Worm (Caenorhabditis elegans) whole organism, L4/young adult: ENCODE data around the gene gck-2.
A peak's percentile ranks its signal among the peaks of the same experiment; 100 is the strongest.

Experiments used
- W03F9.2 ChIP-seq: fragments of 150-350 bp; optimal IDR thresholded peaks from 2 replicates; lab custom pipeline; 2014; ENCODE audit warnings: missing biosample characterization, missing genetic modification characterization
- dao-5 ChIP-seq: sonication (generic microtip); optimal IDR thresholded peaks from 2 replicates; lab custom pipeline; 2016; ENCODE audit warnings: missing genotype, missing genetic modification characterization, moderate library complexity, missing compliant biosample characterization
- him-1 ChIP-seq: sonication (generic microtip); optimal IDR thresholded peaks from 2 replicates; lab custom pipeline; 2016; ENCODE audit warnings: missing genotype, missing genetic modification reagents, missing genetic modification characterization, missing compliant biosample characterization

The gck-2 gene

ce11 chrV:6810091-6810490 lies 17.6 kb upstream of the gck-2 start:
- TF ChIP-seq W03F9.2 (tag; lab: Kevin White, UChicago) (no peak), him-1 (tag; lab: Kevin White, UChicago) (no peak), dao-5 (tag; lab: Kevin White, UChicago) (no peak)

ce11 chrV:6808962-6809361 lies 16.5 kb upstream of the gck-2 start, which contains the start of gene dmsr-16:
Gene dmsr-16 (minus strand): TSS chrV:6809062.
- TF ChIP-seq W03F9.2 (tag; lab: Kevin White, UChicago) (no peak), dao-5 (tag; lab: Kevin White, UChicago) (no peak), him-1 (tag; lab: Kevin White, UChicago) (no peak)

- TF ChIP-seq dao-5 (tag; lab: Kevin White, UChicago) (no peak), him-1 (tag; lab: Kevin White, UChicago) (no peak), W03F9.2 (tag; lab: Kevin White, UChicago) (no peak)
Observed at ce11 chrV:6806340-6806739, 13.9 kb upstream of the gck-2 start, which contains the start of gene dmsr-12. Gene dmsr-12 (minus strand): TSS chrV:6806440.

DNA sequence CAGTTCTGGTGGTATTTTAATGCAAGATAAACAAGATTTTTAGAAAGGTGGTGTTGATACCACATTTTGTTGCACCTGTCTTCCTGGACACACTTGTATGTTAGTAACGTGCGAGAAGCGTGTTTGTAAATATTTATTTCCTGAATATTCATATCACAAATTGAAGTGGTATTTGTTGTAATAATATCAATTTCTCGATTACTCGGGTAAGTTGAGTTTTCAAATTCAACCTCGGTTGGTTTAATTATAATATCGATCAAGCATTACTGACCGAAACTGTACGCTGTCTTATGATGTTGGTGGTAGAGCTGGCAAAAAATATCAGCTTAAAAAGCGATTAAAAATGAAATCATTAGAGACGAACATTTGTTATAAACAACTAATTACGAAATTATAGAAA lies 11.5 kb upstream of the gck-2 start, which contains the start of gene dmsr-11:
Gene dmsr-11, minus strand, starts transcription at position 101 of the 400 bp plus-strand sequence.
- TF ChIP-seq dao-5 (tag; lab: Kevin White, UChicago): no peak
- TF ChIP-seq him-1 (tag; lab: Kevin White, UChicago): no peak
- TF ChIP-seq W03F9.2 (tag; lab: Kevin White, UChicago): no peak

- TF ChIP-seq dao-5 (tag; lab: Kevin White, UChicago) (no peak), W03F9.2 (tag; lab: Kevin White, UChicago) (no peak), him-1 (tag; lab: Kevin White, UChicago) (no peak)
Observed at ce11 chrV:6801850-6802249, 9.4 kb upstream of the gck-2 start, which contains the start of gene dmsr-10. Gene dmsr-10 (minus strand): TSS chrV:6801950.

- no peak for TF ChIP-seq W03F9.2 (tag; lab: Kevin White, UChicago)
- no peak for TF ChIP-seq him-1 (tag; lab: Kevin White, UChicago)
Observed at ce11 chrV:6799564-6799963, 7.1 kb upstream of the gck-2 start, which contains the start of gene dmsr-9. Gene dmsr-9 (minus strand): TSS chrV:6799664.

DNA sequence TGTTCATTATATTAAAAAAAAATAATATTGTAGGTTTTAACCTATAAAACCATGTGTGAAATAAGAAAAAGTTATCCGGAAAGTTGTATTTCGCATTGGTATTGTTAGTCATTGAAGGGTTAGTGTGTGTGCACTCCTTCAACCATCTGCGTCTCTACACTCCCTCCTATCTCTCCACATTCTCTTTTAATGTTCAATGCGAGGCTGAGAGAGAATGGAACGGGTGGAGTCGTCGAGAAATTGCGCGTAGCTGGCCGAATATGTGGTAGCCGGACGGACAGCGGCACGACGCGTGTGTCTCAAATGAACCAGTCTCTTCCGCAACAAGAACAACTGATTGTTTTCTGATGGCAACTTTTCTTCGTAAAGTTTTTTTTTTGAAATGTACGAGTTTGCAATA lies 4.4 kb upstream of the gck-2 start:
- TF ChIP-seq W03F9.2 (tag; lab: Kevin White, UChicago): no peak

DNA sequence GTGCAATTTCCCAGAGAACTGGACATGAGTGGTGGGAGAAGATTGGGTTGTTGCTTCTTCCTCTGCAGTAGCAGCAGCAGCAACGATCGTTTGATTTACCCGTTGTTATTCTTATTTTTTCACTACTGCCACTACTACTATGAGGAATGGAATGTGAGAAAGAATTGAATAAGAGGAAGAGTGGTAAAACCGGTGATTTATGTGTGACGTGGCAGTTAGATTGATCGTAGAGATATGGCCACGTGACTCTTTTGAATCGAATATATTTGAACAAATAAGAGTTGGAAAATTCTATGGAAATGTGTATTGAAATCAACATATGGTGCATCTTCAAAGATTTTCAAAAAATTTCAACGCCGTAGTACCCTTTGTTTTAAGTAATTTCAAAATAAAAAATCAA lies 3.8 kb upstream of the gck-2 start:
- TF ChIP-seq dao-5 (tag; lab: Kevin White, UChicago) (no peak), W03F9.2 (tag; lab: Kevin White, UChicago) (no peak), him-1 (tag; lab: Kevin White, UChicago) (no peak)

DNA sequence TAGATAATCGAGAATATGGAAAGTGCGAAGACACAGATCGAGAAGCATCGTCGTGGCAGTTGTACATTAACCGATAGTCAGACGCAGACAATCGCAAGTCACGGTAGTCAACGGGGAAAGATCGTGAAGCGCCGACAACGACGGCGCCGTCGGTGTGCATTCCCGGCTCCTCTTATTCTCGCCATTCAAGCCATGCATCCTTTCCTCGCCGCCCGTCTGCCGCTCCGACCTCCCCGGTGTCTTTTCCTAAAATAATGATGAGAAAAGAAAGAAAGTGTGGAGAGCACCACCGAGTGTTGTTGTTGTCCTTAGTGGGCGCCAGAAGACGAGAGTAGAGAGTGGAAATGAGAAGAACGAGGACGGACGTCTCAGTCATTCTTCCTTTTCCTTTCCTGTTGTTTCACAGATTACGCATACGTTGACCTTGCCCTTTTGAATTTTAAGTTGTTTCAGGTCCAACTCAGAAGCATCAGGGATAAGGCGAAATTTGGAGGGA lies 1.3 kb upstream of the gck-2 start, which contains the start of gene ZC404.1:
Gene ZC404.1, plus strand, starts transcription at position 446 of the 496 bp plus-strand sequence.
- TF ChIP-seq W03F9.2 (tag; lab: Kevin White, UChicago): no peak
- TF ChIP-seq dao-5 (tag; lab: Kevin White, UChicago): no peak
- no peak for TF ChIP-seq him-1 (tag; lab: Kevin White, UChicago)

DNA sequence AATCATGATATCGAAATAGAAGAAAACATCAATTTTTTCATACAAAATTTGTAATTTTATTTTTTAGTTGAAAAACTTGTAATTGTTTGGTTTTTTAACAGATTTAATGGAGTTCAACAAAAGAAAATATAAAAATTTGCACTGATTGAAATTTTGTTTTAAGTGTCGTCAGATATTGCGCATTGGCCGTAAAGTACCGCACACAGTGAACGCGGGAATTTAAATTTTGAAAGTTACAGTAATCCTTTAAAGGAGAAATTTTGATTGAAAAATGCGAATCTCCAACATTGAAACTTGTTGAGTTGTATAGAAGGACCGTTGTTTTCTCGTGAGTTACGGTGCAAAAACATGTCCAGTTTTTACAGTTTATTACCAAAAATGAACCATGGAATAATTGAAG lies 508 bp upstream of the gck-2 start:
- TF ChIP-seq dao-5 (tag; lab: Kevin White, UChicago) (no peak), W03F9.2 (tag; lab: Kevin White, UChicago) (no peak), him-1 (tag; lab: Kevin White, UChicago) (no peak)

DNA sequence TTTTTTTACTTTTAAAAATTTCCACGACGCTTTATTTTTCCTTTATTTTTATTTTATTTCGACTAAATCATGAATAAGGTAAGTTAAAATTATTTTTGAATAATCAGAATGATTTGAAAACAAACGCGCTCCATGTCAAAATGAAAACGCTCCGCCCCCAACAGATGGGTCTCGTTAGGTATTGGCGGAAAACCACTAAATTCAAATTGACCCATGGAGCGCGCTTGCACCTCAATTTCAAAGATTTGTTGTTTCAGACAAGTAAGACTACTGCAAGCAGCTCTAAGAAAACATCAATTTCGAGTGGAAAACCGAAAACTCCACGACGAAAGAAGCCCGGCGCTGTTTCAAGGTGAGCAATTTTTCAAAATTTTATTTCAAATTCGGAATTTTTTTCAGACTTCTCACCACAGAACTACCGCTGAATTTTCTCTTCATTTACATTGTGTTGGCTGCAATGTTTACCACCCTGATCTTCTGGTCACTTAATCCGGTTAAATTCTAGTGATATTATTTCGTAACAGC lies 4.5 kb downstream of the gck-2 start, which contains the start of gene ZC404.2:
Gene ZC404.2, plus strand, starts transcription at position 47 of the 525 bp plus-strand sequence.
- TF ChIP-seq W03F9.2 (tag; lab: Kevin White, UChicago): no peak
- no peak for TF ChIP-seq him-1 (tag; lab: Kevin White, UChicago)
- TF ChIP-seq dao-5 (tag; lab: Kevin White, UChicago): no peak

- peak; percentile 48 for TF ChIP-seq him-1 (tag; lab: Kevin White, UChicago)
- TF ChIP-seq dao-5 (tag; lab: Kevin White, UChicago): no peak
- TF ChIP-seq W03F9.2 (tag; lab: Kevin White, UChicago): peak; percentile 75
Observed at ce11 chrV:6784853-6785492, 7.5 kb downstream of the gck-2 start, which contains the start of the genes spn-4 and spe-39. Gene spn-4 (minus strand): TSS chrV:6784903. Gene spe-39 (plus strand): TSS chrV:6785451.

DNA sequence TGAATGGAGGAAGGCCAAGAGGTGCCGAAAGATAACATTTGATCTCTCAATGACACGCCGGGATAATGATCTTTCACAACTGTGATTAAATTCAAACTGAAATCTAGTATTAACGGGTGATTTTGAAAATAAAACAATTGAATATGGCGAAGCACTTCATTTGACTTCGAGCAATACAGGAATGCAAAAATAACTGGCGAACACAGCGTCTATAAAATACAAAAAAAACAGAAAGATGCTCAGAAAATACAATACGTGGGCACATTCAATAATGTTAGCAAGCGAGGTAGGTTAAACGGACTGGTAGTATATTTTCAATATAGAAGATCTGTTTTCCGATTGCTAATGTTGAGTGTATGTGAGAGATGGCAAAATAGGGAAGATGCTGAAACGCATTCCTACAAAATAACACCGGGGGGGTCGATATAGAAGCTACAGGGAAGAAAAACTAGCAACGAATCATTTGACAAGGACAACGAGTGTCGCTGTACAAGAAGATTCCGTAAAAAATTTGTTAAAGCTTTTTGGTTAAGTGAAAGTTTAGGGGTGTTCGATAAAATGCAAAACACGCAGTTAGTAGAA lies 9.3 kb downstream of the gck-2 start:
- no peak for TF ChIP-seq him-1 (tag; lab: Kevin White, UChicago)
- TF ChIP-seq W03F9.2 (tag; lab: Kevin White, UChicago): no peak
- no peak for TF ChIP-seq dao-5 (tag; lab: Kevin White, UChicago)
